Worm (Caenorhabditis elegans): ENCODE measurements around the gene fbxa-62.

The fbxa-62 gene

ce11 chrIII:2276842-2277241 lies 49.3 kb downstream of the fbxa-62 start, which contains the start of gene Y54F10BM.21:
Gene Y54F10BM.21 (plus strand): TSS chrIII:2277142.
- TF ChIP-seq ces-1 (GFP tag; optimal IDR thresholded peaks at IDR 0.05) = no peak
- no peak for TF ChIP-seq cey-2 (tag; optimal IDR thresholded peaks at IDR 0.05; ENCODE audit: borderline replicate concordance, insufficient read depth)
- TF ChIP-seq F44E2.7 (GFP tag; IDR thresholded peaks at IDR 0.05) = no peak
